Worm (Caenorhabditis elegans) whole organism, L4 larva: ENCODE measurements around the gene R04B5.11.

ENCODE experiments used
- D1046.2 ChIP-seq: fragments of 200-800 bp; sonication (Bioruptor generic); IDR thresholded peaks from 2 replicates; pipeline ENCODE4 v1.3.6; 2022; ENCODE audit warnings: missing genetic modification characterization, missing compliant biosample characterization
- F26F4.8 ChIP-seq: fragments of 200-800 bp; sonication (Bioruptor generic); conservative IDR thresholded peaks from 2 replicates; pipeline ENCODE4 v1.3.6; 2022; ENCODE audit warnings: missing genetic modification characterization, missing compliant biosample characterization
- R02D3.7 ChIP-seq: fragments of 150-350 bp; sonication (generic microtip); optimal IDR thresholded peaks from 3 replicates; lab custom pipeline; 2014; ENCODE audit warnings: missing biosample characterization, missing genetic modification characterization
- Y5F2A.4 ChIP-seq: fragments of 200-800 bp; sonication (Bioruptor generic); optimal IDR thresholded peaks from 2 replicates; lab custom pipeline; 2018; ENCODE audit warnings: mild to moderate bottlenecking, missing genetic modification characterization, missing compliant biosample characterization
- Y75B8A.6 ChIP-seq: fragments of 200-800 bp; sonication (Bioruptor generic); IDR thresholded peaks from 2 replicates; pipeline ENCODE4 v1.3.6; 2022; ENCODE audit warnings: missing genetic modification reagents, missing genetic modification characterization, missing compliant biosample characterization
- ZK337.2 ChIP-seq: fragments of 200-800 bp; sonication (Bioruptor generic); IDR thresholded peaks from 2 replicates; pipeline ENCODE4 v1.3.6; 2022; ENCODE audit warnings: missing genetic modification reagents, missing genetic modification characterization, missing compliant biosample characterization
- aha-1 ChIP-seq: fragments of 150-350 bp; peaks from one replicate; lab custom pipeline; 2014; ENCODE audit warnings: missing biosample characterization, missing genetic modification characterization
- aly-2 ChIP-seq: sonication (generic microtip); optimal IDR thresholded peaks from 2 replicates; lab custom pipeline; 2018; ENCODE audit warnings: missing biosample characterization, missing genetic modification characterization
- arid-1 ChIP-seq: fragments of 200-800 bp; sonication (Bioruptor generic); conservative IDR thresholded peaks from 2 replicates; pipeline ENCODE4 v1.3.6; 2022; ENCODE audit warnings: missing genetic modification reagents, missing genetic modification characterization, missing compliant biosample characterization
- ceh-44 ChIP-seq: fragments of 200-800 bp; sonication (Bioruptor generic); IDR thresholded peaks from 2 replicates; pipeline ENCODE4 v1.3.6; 2022; ENCODE audit warnings: missing genetic modification reagents, missing genetic modification characterization, missing compliant biosample characterization
- ceh-62 ChIP-seq: sonication (generic microtip); optimal IDR thresholded peaks from 2 replicates; lab custom pipeline; 2017; ENCODE audit warnings: missing biosample characterization, missing genetic modification characterization
- ces-1 ChIP-seq: fragments of 150-350 bp; sonication (generic microtip); optimal IDR thresholded peaks from 4 replicates; lab custom pipeline; 2014; ENCODE audit warnings: missing biosample characterization, missing genetic modification reagents, missing genetic modification characterization
- daf-12 ChIP-seq: fragments of 150-350 bp; optimal IDR thresholded peaks from 2 replicates; lab custom pipeline; 2014; ENCODE audit warnings: missing biosample characterization, missing genetic modification reagents, missing genetic modification characterization
- daf-16 ChIP-seq, 3 experiments: sonication (generic microtip); optimal IDR thresholded peaks; 2 replicates each; lab custom pipeline; 2016 to 2017; ENCODE audit warnings: missing genetic modification characterization in 3 of 3, missing genetic modification reagents in 3 of 3, mild to moderate bottlenecking in 2 of 3, missing compliant biosample characterization in 2 of 3, missing biosample characterization in 1 of 3, moderate library complexity in 1 of 3
- daf-8 ChIP-seq: fragments of 200-800 bp; sonication (Bioruptor generic); IDR thresholded peaks from 2 replicates; pipeline ENCODE4 v1.3.6; 2022; ENCODE audit warnings: missing genetic modification characterization, missing compliant biosample characterization
- dmd-6 ChIP-seq: fragments of 200-800 bp; sonication (Bioruptor generic); IDR thresholded peaks from 2 replicates; pipeline ENCODE4 v1.3.6; 2022; ENCODE audit warnings: missing genetic modification reagents, missing genetic modification characterization, missing compliant biosample characterization
- dmd-9 ChIP-seq: fragments of 200-800 bp; sonication (Bioruptor generic); IDR thresholded peaks from 2 replicates; pipeline ENCODE4 v1.3.6; 2022; ENCODE audit warnings: missing genetic modification reagents, missing genetic modification characterization, missing compliant biosample characterization
- dve-1 ChIP-seq: sonication (generic microtip); optimal IDR thresholded peaks from 2 replicates; lab custom pipeline; 2017; ENCODE audit warnings: antibody characterized with exemption, mild to moderate bottlenecking, missing genetic modification characterization, missing compliant biosample characterization; ENCODE audit not compliant: insufficient read depth
- egl-43 ChIP-seq: fragments of 200-800 bp; sonication (Bioruptor generic); IDR thresholded peaks from 2 replicates; pipeline ENCODE4 v1.3.6; 2022; ENCODE audit warnings: missing genetic modification reagents, missing genetic modification characterization, missing compliant biosample characterization
- gei-8 ChIP-seq: fragments of 200-800 bp; sonication (Bioruptor generic); optimal IDR thresholded peaks from 2 replicates; lab custom pipeline; 2018; ENCODE audit warnings: mild to moderate bottlenecking, missing genetic modification characterization, missing compliant biosample characterization
- hlh-11 ChIP-seq: fragments of 200-800 bp; sonication (Bioruptor generic); optimal IDR thresholded peaks from 2 replicates; lab custom pipeline; 2018; ENCODE audit warnings: mild to moderate bottlenecking, missing genetic modification characterization, missing compliant biosample characterization
- hlh-30 ChIP-seq: sonication (generic microtip); optimal IDR thresholded peaks from 2 replicates; lab custom pipeline; 2017; ENCODE audit warnings: antibody characterized with exemption, mild to moderate bottlenecking, missing genetic modification characterization, missing compliant biosample characterization; ENCODE audit not compliant: insufficient read depth
- lin-1 ChIP-seq: fragments of 200-800 bp; sonication (Bioruptor generic); IDR thresholded peaks from 2 replicates; pipeline ENCODE4 v1.3.6; 2022; ENCODE audit warnings: missing genetic modification reagents, missing genetic modification characterization, missing compliant biosample characterization
- lin-13 ChIP-seq: fragments of 150-350 bp; optimal IDR thresholded peaks from 2 replicates; lab custom pipeline; 2014; ENCODE audit warnings: missing biosample characterization, missing genetic modification reagents, missing genetic modification characterization
- lin-39 ChIP-seq: fragments of 150-350 bp; optimal IDR thresholded peaks from 2 replicates; lab custom pipeline; 2014; ENCODE audit warnings: missing biosample characterization, missing genetic modification reagents, missing genetic modification characterization
- mdl-1 ChIP-seq, 2 experiments: fragments of 150-350 bp in 1 of 2; sonication (generic microtip) in 1 of 2; optimal IDR thresholded peaks; 2 replicates each; lab custom pipeline; 2014 to 2017; ENCODE audit warnings: missing biosample characterization in 2 of 2, missing genetic modification characterization in 2 of 2
- mes-2 ChIP-seq: sonication (generic microtip); optimal IDR thresholded peaks from 2 replicates; lab custom pipeline; 2016; ENCODE audit warnings: missing genotype, mild to moderate bottlenecking, missing genetic modification characterization, missing compliant biosample characterization; ENCODE audit not compliant: poor library complexity, severe bottlenecking
- nhr-10 ChIP-seq: fragments of 150-350 bp; optimal IDR thresholded peaks from 2 replicates; lab custom pipeline; 2014; ENCODE audit warnings: missing biosample characterization, missing genetic modification characterization
- nhr-237 ChIP-seq: sonication (generic microtip); optimal IDR thresholded peaks from 2 replicates; lab custom pipeline; 2017; ENCODE audit warnings: missing biosample characterization, missing genetic modification characterization
- nhr-25 ChIP-seq: sonication (generic microtip); optimal IDR thresholded peaks from 2 replicates; lab custom pipeline; 2017; ENCODE audit warnings: missing genetic modification characterization, mild to moderate bottlenecking, missing compliant biosample characterization, antibody characterized with exemption, moderate library complexity, borderline replicate concordance; ENCODE audit not compliant: insufficient read depth
- nhr-28 ChIP-seq: fragments of 150-350 bp; optimal IDR thresholded peaks from 2 replicates; lab custom pipeline; 2014; ENCODE audit warnings: missing biosample characterization, missing genetic modification characterization
- nhr-42 ChIP-seq: fragments of 200-800 bp; sonication (Bioruptor generic); IDR thresholded peaks from 2 replicates; pipeline ENCODE4 v1.3.6; 2022; ENCODE audit warnings: missing genetic modification characterization, missing compliant biosample characterization
- nhr-6 ChIP-seq: fragments of 150-350 bp; optimal IDR thresholded peaks from 2 replicates; lab custom pipeline; 2014; ENCODE audit warnings: missing biosample characterization, missing genetic modification characterization
- nhr-77 ChIP-seq: fragments of 150-350 bp; optimal IDR thresholded peaks from 2 replicates; lab custom pipeline; 2014; ENCODE audit warnings: missing biosample characterization, missing genetic modification characterization
- pha-4 ChIP-seq, 2 experiments: fragments of 150-350 bp in 1 of 2; fragments of 200-800 bp in 1 of 2; sonication (Bioruptor generic) in 1 of 2; IDR thresholded peaks in 1 of 2; optimal IDR thresholded peaks in 1 of 2; 2 replicates each; pipeline versions ENCODE4 v1.3.6 to Lab custom; 2014 to 2022; ENCODE audit warnings: missing genetic modification characterization in 2 of 2, missing genetic modification reagents in 2 of 2, missing biosample characterization in 1 of 2, missing compliant biosample characterization in 1 of 2
- php-3 ChIP-seq: fragments of 200-800 bp; sonication (Bioruptor generic); IDR thresholded peaks from 2 replicates; pipeline ENCODE4 v1.3.6; 2022; ENCODE audit warnings: missing genetic modification reagents, missing genetic modification characterization, missing compliant biosample characterization
- pqm-1 ChIP-seq: sonication (generic microtip); optimal IDR thresholded peaks from 2 replicates; lab custom pipeline; 2017; ENCODE audit warnings: missing biosample characterization, missing genetic modification characterization
- rbr-2 ChIP-seq: sonication (generic microtip); optimal IDR thresholded peaks from 2 replicates; lab custom pipeline; 2016; ENCODE audit warnings: missing genotype, missing genetic modification characterization, missing compliant biosample characterization
- sdz-12 ChIP-seq: fragments of 200-800 bp; sonication (Bioruptor generic); optimal IDR thresholded peaks from 2 replicates; lab custom pipeline; 2018; ENCODE audit warnings: mild to moderate bottlenecking, missing genetic modification characterization, missing compliant biosample characterization
- set-16 ChIP-seq: fragments of 200-800 bp; sonication (Bioruptor generic); IDR thresholded peaks from 2 replicates; pipeline ENCODE4 v1.3.6; 2022; ENCODE audit warnings: missing genetic modification reagents, missing genetic modification characterization, missing compliant biosample characterization
- spr-1 ChIP-seq: sonication (generic microtip); optimal IDR thresholded peaks from 2 replicates; lab custom pipeline; 2016; ENCODE audit warnings: mild to moderate bottlenecking, missing genetic modification characterization, missing compliant biosample characterization
- tag-97 ChIP-seq: fragments of 200-800 bp; sonication (Bioruptor generic); IDR thresholded peaks from 2 replicates; pipeline ENCODE4 v1.3.6; 2022; ENCODE audit warnings: missing genetic modification characterization, missing compliant biosample characterization
- tra-1 ChIP-seq: fragments of 200-800 bp; sonication (Bioruptor generic); IDR thresholded peaks from 2 replicates; pipeline ENCODE4 v1.3.6; 2022; ENCODE audit warnings: missing genetic modification reagents, missing genetic modification characterization, missing compliant biosample characterization
- unc-130 ChIP-seq: sonication (generic microtip); optimal IDR thresholded peaks from 2 replicates; lab custom pipeline; 2016; ENCODE audit warnings: missing genetic modification reagents, missing genetic modification characterization, missing compliant biosample characterization
- ztf-11 ChIP-seq: fragments of 150-350 bp; optimal IDR thresholded peaks from 2 replicates; lab custom pipeline; 2014; ENCODE audit warnings: missing biosample characterization, missing genetic modification characterization

R04B5.11 gene

DNA sequence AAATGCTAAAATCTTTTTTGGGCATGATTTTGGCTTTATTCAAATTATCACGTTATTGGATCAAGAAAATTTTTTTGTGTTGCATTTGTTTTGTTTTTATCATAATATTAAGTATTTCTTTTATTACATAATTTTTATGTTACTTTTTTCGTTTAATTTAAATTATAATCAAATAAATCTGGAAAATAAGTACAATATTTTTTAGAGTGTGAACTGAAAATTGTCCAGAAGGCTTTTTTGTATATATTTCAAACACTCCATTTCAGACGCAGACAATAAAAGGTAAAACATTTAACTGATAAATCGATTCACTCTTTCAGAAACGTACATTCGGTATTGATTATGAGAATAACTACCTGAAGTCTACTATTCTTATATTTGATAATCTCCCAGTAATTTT, 16.3 kb upstream of the R04B5.11 start, which contains the start of gene C08B6.11:
Gene C08B6.11, plus strand, starts transcription at position 301 of the 400 bp plus-strand sequence.
- TF ChIP-seq nhr-42 (GFP tag; lab: Robert Waterston, UW) (no peak), F26F4.8 (GFP tag; lab: Robert Waterston, UW) (no peak), mdl-1 (tag; optimal IDR thresholded peaks at IDR 0.05; lab: Kevin White, UChicago) (no peak), Y5F2A.4 (GFP tag; lab: Kevin White, UChicago) (no peak), arid-1 (no peak), tra-1 (GFP tag; lab: Robert Waterston, UW) (no peak), rbr-2 (no peak), gei-8 (GFP tag; lab: Kevin White, UChicago) (no peak), R02D3.7 (no peak), nhr-6 (tag; lab: Kevin White, UChicago) (no peak), ZK337.2 (GFP tag; lab: Robert Waterston, UW) (no peak), mes-2 (tag; lab: Kevin White, UChicago) (no peak)

DNA sequence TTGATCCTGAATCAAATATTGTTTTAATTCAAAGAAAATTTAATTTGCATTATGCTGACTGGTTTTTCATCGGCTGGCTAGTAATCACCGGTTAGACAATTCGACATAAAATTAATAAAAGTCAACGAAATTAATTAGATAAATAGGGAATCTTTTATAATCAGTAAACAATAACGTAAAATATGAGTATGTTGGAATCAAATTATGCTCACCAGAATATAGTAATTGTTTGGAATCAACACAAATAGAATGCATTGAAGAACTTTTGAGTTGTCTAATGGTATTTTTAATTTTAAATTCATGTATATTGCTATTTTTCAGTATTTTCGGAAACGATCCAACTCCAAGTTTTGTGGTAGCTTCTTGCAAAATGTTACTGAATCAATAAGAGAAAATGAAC, 14.4 kb upstream of the R04B5.11 start, which contains the start of gene C08B6.2:
Gene C08B6.2, plus strand, starts transcription at position 301 of the 400 bp plus-strand sequence.
- no peak for TF ChIP-seq sdz-12 (GFP tag; lab: Kevin White, UChicago)
- TF ChIP-seq aha-1 (tag; lab: Kevin White, UChicago): peak; percentile 44

DNA sequence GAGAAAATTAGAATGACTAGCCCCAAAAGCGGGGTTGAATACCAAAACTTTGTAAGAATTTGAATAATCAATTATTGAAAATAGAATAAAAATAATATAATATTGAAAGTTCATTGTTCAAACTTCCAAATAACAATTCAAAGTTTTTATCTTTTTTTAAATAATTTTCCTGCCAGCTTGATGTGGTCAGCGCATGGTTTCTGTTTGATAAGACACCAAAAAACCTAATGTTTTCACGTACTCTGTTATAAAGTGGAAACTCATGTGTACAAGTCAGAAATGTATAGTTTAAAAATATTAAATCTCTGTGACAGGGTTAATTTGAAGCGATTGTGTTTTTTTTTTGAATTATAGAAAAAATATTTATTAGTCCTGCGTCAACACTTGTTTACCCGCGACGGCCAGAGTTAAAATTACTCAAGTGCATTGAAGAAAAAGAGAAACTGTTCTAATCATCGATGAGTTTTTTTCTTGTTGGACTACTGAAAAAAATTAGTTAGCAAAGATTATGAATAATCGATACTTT, 13.8 kb upstream of the R04B5.11 start, which contains the start of gene ugt-17:
Gene ugt-17, minus strand, starts transcription at position 180 of the 526 bp plus-strand sequence.
- TF ChIP-seq nhr-77 (tag; lab: Kevin White, UChicago) (peak; percentile 61), ceh-62 (no peak), aha-1 (tag; lab: Kevin White, UChicago) (no peak), tag-97 (GFP tag; lab: Robert Waterston, UW) (no peak), spr-1 (tag; lab: Kevin White, UChicago) (no peak), php-3 (GFP tag; lab: Robert Waterston, UW) (peak; percentile 60; the same call in 1 of the 2 replicates), daf-12 (tag; lab: Kevin White, UChicago) (no peak), nhr-6 (tag; lab: Kevin White, UChicago) (no peak), nhr-25 (tag; lab: Kevin White, UChicago) (no peak), ceh-44 (no peak), D1046.2 (no peak), nhr-10 (tag; lab: Kevin White, UChicago) (no peak), lin-39 (tag; lab: Kevin White, UChicago) (no peak), Y75B8A.6 (GFP tag; lab: Robert Waterston, UW) (no peak), dmd-9 (no peak), dmd-6 (GFP tag; lab: Robert Waterston, UW) (peak; percentile 78), mes-2 (tag; lab: Kevin White, UChicago) (no peak), hlh-30 (tag; lab: Kevin White, UChicago) (no peak), lin-1 (GFP tag; lab: Robert Waterston, UW) (no peak), nhr-28 (peak; percentile 65), set-16 (no peak), unc-130 (GFP tag; lab: Kevin White, UChicago) (no peak), Y5F2A.4 (GFP tag; lab: Kevin White, UChicago) (no peak), aly-2 (tag; lab: Kevin White, UChicago) (no peak), ztf-11 (tag; lab: Kevin White, UChicago) (no peak), hlh-11 (tag; lab: Kevin White, UChicago) (peak; percentile 50), nhr-237 (tag; lab: Kevin White, UChicago) (no peak), ces-1 (no peak), dve-1 (peak; percentile 70), lin-13 (no peak), daf-8 (GFP tag; lab: Robert Waterston, UW) (no peak), daf-16 (GFP tag; optimal IDR thresholded peaks at IDR 0.05; lab: Kevin White, UChicago) (no peak), daf-16 (tag; optimal IDR thresholded peaks at IDR 0.05; lab: Kevin White, UChicago) (peak; percentile 91), ZK337.2 (GFP tag; lab: Robert Waterston, UW) (no peak), pha-4 (GFP tag; IDR thresholded peaks at IDR 0.05; lab: Robert Waterston, UW) (no peak), pha-4 (tag; optimal IDR thresholded peaks at IDR 0.05; lab: Kevin White, UChicago) (no peak), pqm-1 (tag; lab: Kevin White, UChicago) (peak; percentile 74), egl-43 (GFP tag; lab: Robert Waterston, UW) (no peak)
